Worm (Caenorhabditis elegans): Measurements from ENCODE around the gene C44H4.6.
A peak's percentile ranks its signal among the peaks of the same experiment; 100 is the strongest.

- TF ChIP-seq zfp-2 (tag; optimal IDR thresholded peaks at IDR 0.05) (no peak), ces-1 (GFP tag; optimal IDR thresholded peaks at IDR 0.05) (no peak), madf-9 (GFP tag; conservative IDR thresholded peaks at IDR 0.05) (no peak), aha-1 (tag) (peak; percentile 58), skn-1 (tag; optimal IDR thresholded peaks at IDR 0.05) (no peak), unc-62 (GFP tag; optimal IDR thresholded peaks at IDR 0.05 in 1 of 2) (peak in 1 of 2 experiments; percentile 99), unc-62 (tag; optimal IDR thresholded peaks at IDR 0.05) (no peak), mep-1 (tag; optimal IDR thresholded peaks at IDR 0.05) (no peak), jun-1 (tag; optimal IDR thresholded peaks at IDR 0.05) (peak; percentile 17), unc-39 (tag; optimal IDR thresholded peaks at IDR 0.05) (no peak), egl-27 (tag; optimal IDR thresholded peaks at IDR 0.05) (no peak), pha-4 (GFP tag; IDR thresholded peaks at IDR 0.05) (no peak), pha-4 (tag; optimal IDR thresholded peaks at IDR 0.05) (no peak), hlh-30 (tag; optimal IDR thresholded peaks at IDR 0.05; ENCODE audit: insufficient read depth) (peak; percentile 79)
These were observed 41.1 kb downstream of the C44H4.6 start, which contains the start of gene nhr-3 for ce11 chrX:14557936-14558554.
